Worm (Caenorhabditis elegans) whole organism, mixed stage, embryonic: ENCODE measurements around the gene srh-56.
A peak's percentile ranks its signal among the peaks of the same experiment; 100 is the strongest.

Experiments used
- M03D4.4 ChIP-seq: sonication (generic microtip); optimal IDR thresholded peaks from 2 replicates; lab custom pipeline; 2017; ENCODE audit warnings: mild to moderate bottlenecking, missing genetic modification characterization, missing compliant biosample characterization
- bed-3 ChIP-seq: fragments of 200-800 bp; sonication (Bioruptor generic); optimal IDR thresholded peaks from 3 replicates; lab custom pipeline; 2018; ENCODE audit warnings: mild to moderate bottlenecking, missing genetic modification characterization, moderate library complexity, missing compliant biosample characterization
- blmp-1 ChIP-seq: fragments of 150-350 bp; optimal IDR thresholded peaks from 2 replicates; lab custom pipeline; 2014; ENCODE audit warnings: missing biosample characterization, missing genetic modification characterization
- ceh-39 ChIP-seq: fragments of 150-350 bp; optimal IDR thresholded peaks from 2 replicates; lab custom pipeline; 2014; ENCODE audit warnings: missing biosample characterization, missing genetic modification characterization
- ceh-43 ChIP-seq: fragments of 200-800 bp; sonication (Bioruptor generic); optimal IDR thresholded peaks from 2 replicates; lab custom pipeline; 2018; ENCODE audit warnings: mild to moderate bottlenecking, missing genetic modification characterization, moderate library complexity, missing compliant biosample characterization
- ceh-83 ChIP-seq: fragments of 200-800 bp; sonication (Bioruptor generic); optimal IDR thresholded peaks from 2 replicates; lab custom pipeline; 2018; ENCODE audit warnings: mild to moderate bottlenecking, missing genetic modification characterization, missing compliant biosample characterization
- ces-1 ChIP-seq: fragments of 150-350 bp; optimal IDR thresholded peaks from 2 replicates; lab custom pipeline; 2014; ENCODE audit warnings: missing biosample characterization, missing genetic modification reagents, missing genetic modification characterization
- cnd-1 ChIP-seq: fragments of 200-800 bp; sonication (Bioruptor generic); optimal IDR thresholded peaks from 2 replicates; lab custom pipeline; 2018; ENCODE audit warnings: mild to moderate bottlenecking, missing genetic modification characterization, missing compliant biosample characterization
- drap-1 ChIP-seq: fragments of 200-800 bp; sonication (Bioruptor generic); optimal IDR thresholded peaks from 3 replicates; lab custom pipeline; 2018; ENCODE audit warnings: mild to moderate bottlenecking, missing genetic modification characterization, missing compliant biosample characterization
- elt-1 ChIP-seq: sonication (generic microtip); optimal IDR thresholded peaks from 2 replicates; lab custom pipeline; 2017; ENCODE audit warnings: missing genetic modification characterization, mild to moderate bottlenecking, missing compliant biosample characterization, antibody characterized with exemption, moderate library complexity, borderline replicate concordance; ENCODE audit not compliant: insufficient read depth
- elt-3 ChIP-seq: fragments of 150-350 bp; optimal IDR thresholded peaks from 2 replicates; lab custom pipeline; 2014; ENCODE audit warnings: missing biosample characterization, missing genetic modification characterization
- flh-1 ChIP-seq: fragments of 200-800 bp; sonication (Bioruptor generic); optimal IDR thresholded peaks from 2 replicates; lab custom pipeline; 2018; ENCODE audit warnings: mild to moderate bottlenecking, missing genetic modification characterization, moderate library complexity, missing compliant biosample characterization
- ham-2 ChIP-seq: fragments of 200-800 bp; sonication (Bioruptor generic); optimal IDR thresholded peaks from 2 replicates; lab custom pipeline; 2018; ENCODE audit warnings: mild to moderate bottlenecking, missing genetic modification characterization, missing compliant biosample characterization
- hlh-1 ChIP-seq: fragments of 150-350 bp; optimal IDR thresholded peaks from 2 replicates; lab custom pipeline; 2014; ENCODE audit warnings: missing biosample characterization, missing genetic modification reagents, missing genetic modification characterization
- lin-13 ChIP-seq: fragments of 150-350 bp; optimal IDR thresholded peaks from 2 replicates; lab custom pipeline; 2014; ENCODE audit warnings: missing biosample characterization, missing genetic modification characterization
- mab-5 ChIP-seq: fragments of 150-350 bp; optimal IDR thresholded peaks from 2 replicates; lab custom pipeline; 2014; ENCODE audit warnings: missing biosample characterization, missing genetic modification characterization
- mep-1 ChIP-seq: fragments of 150-350 bp; optimal IDR thresholded peaks from 2 replicates; lab custom pipeline; 2017; ENCODE audit warnings: missing biosample characterization, missing genetic modification reagents, missing genetic modification characterization, inconsistent platforms
- nhr-12 ChIP-seq: fragments of 150-350 bp; optimal IDR thresholded peaks from 2 replicates; lab custom pipeline; 2014; ENCODE audit warnings: missing biosample characterization, missing genetic modification characterization
- nhr-2 ChIP-seq: fragments of 150-350 bp; optimal IDR thresholded peaks from 2 replicates; lab custom pipeline; 2014; ENCODE audit warnings: missing biosample characterization, missing genetic modification characterization
- nhr-237 ChIP-seq: fragments of 150-350 bp; optimal IDR thresholded peaks from 2 replicates; lab custom pipeline; 2014; ENCODE audit warnings: missing biosample characterization, missing genetic modification characterization
- nhr-28 ChIP-seq: fragments of 150-350 bp; optimal IDR thresholded peaks from 2 replicates; lab custom pipeline; 2014; ENCODE audit warnings: missing biosample characterization, missing genetic modification characterization
- nhr-76 ChIP-seq: sonication (generic microtip); optimal IDR thresholded peaks from 2 replicates; lab custom pipeline; 2017; ENCODE audit warnings: missing biosample characterization, missing genetic modification characterization
- pha-4 ChIP-seq: fragments of 150-350 bp; optimal IDR thresholded peaks from 2 replicates; lab custom pipeline; 2018; ENCODE audit warnings: missing biosample characterization, missing genetic modification reagents, missing genetic modification characterization
- sem-2 ChIP-seq: fragments of 200-800 bp; sonication (Bioruptor generic); optimal IDR thresholded peaks from 2 replicates; lab custom pipeline; 2018; ENCODE audit warnings: mild to moderate bottlenecking, missing genetic modification characterization, missing compliant biosample characterization
- snpc-4 ChIP-seq: fragments of 150-350 bp; optimal IDR thresholded peaks from 2 replicates; lab custom pipeline; 2014; ENCODE audit warnings: missing biosample characterization, missing genetic modification characterization
- tbx-8 ChIP-seq: fragments of 200-800 bp; sonication (Bioruptor generic); optimal IDR thresholded peaks from 2 replicates; lab custom pipeline; 2018; ENCODE audit warnings: mild to moderate bottlenecking, missing genetic modification characterization, moderate library complexity, missing compliant biosample characterization
- unc-120 ChIP-seq: sonication (generic microtip); optimal IDR thresholded peaks from 2 replicates; lab custom pipeline; 2017; ENCODE audit warnings: missing genetic modification characterization, missing compliant biosample characterization; ENCODE audit not compliant: poor library complexity, severe bottlenecking
- unc-62 ChIP-seq: fragments of 150-350 bp; optimal IDR thresholded peaks from 2 replicates; lab custom pipeline; 2014; ENCODE audit warnings: missing biosample characterization, missing genetic modification reagents, missing genetic modification characterization
- zip-8 ChIP-seq: fragments of 150-350 bp; optimal IDR thresholded peaks from 2 replicates; lab custom pipeline; 2014; ENCODE audit warnings: missing biosample characterization, missing genetic modification characterization
- ztf-11 ChIP-seq: fragments of 150-350 bp; optimal IDR thresholded peaks from 2 replicates; lab custom pipeline; 2014; ENCODE audit warnings: missing biosample characterization, missing genetic modification characterization

srh-56 gene

DNA sequence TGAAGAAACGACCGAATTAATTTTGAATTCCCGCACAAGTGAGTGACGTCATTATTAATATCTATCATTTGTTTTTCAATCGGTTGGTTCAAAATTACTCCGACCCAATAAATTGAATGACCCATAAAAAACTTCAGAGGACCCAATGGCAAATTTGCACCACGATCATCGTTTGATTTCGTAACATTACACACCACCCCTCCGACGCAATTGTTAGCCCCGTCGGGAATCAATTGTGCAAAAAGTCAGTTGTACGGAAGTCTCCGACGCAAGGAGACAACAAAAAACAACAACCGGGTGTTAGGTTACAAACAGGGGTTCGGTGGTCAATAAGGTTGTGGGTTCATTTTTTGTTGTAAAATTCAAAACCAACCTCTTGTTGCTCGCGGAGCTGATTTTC is 30.3 kb downstream of the srh-56 start:
- no peak for TF ChIP-seq elt-1
- no peak for TF ChIP-seq ceh-39 (tag; lab: Kevin White, UChicago)
- TF ChIP-seq drap-1 (GFP tag; lab: Kevin White, UChicago): no peak
- no peak for TF ChIP-seq ces-1 (GFP tag; lab: Kevin White, UChicago)
- no peak for TF ChIP-seq mep-1
- TF ChIP-seq zip-8 (tag; lab: Kevin White, UChicago): peak; percentile 13
- no peak for TF ChIP-seq mab-5 (tag; lab: Kevin White, UChicago)
- TF ChIP-seq ztf-11: no peak
- TF ChIP-seq flh-1: no peak
- no peak for TF ChIP-seq lin-13
- no peak for TF ChIP-seq pha-4 (tag; lab: Kevin White, UChicago)
- no peak for TF ChIP-seq ceh-43 (GFP tag; lab: Kevin White, UChicago)
- peak; percentile 48 for TF ChIP-seq hlh-1 (tag; lab: Kevin White, UChicago)

DNA sequence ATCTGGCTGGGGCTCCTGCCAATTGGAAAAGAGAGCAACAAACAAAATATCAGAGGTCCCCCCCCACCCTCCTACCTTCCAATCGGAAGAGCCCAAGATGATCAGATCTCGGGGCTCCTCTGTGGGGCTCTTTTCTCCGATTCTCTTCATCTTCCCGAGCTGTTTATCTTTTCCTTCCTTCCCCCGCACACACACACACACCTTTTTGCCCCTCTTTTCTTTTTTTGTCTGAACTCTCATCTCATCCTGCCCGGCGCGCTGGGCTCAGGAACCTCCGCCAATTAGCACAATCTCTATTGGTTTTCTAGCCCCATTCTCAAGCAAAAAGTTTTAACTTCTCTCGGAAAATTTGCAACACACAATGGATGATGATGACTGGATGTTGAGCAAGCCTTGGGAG is 31.6 kb downstream of the srh-56 start:
- TF ChIP-seq nhr-76 (tag; lab: Kevin White, UChicago): no peak
- no peak for TF ChIP-seq lin-13
- peak; percentile 53 for TF ChIP-seq unc-120 (tag; lab: Kevin White, UChicago)
- no peak for TF ChIP-seq cnd-1
- no peak for TF ChIP-seq ceh-39 (tag; lab: Kevin White, UChicago)

DNA sequence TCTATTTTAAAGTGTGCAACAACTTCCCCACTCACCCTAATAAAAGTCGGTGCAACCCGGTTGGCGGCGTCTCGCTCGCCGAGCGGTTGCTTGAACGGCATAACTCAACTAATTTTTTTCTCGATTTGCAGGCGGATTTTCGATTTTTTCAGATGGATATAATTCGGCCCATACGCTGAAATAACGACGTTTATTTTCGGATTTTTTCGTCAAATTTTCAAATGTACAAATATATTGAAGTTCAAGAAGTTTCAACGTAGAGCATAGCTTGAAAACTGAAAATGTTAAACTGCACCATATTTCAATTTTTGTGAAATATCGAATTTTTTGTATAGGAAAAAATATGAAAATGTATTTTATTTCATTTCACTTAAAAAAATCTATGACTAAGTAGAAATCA is 36.1 kb downstream of the srh-56 start, which contains the start of gene ketn-1:
Gene ketn-1, minus strand, starts transcription at position 101 of the 400 bp plus-strand sequence.
- no peak for TF ChIP-seq nhr-76 (tag; lab: Kevin White, UChicago)
- no peak for TF ChIP-seq pha-4 (tag; lab: Kevin White, UChicago)
- TF ChIP-seq nhr-28 (tag; lab: Kevin White, UChicago): no peak
- TF ChIP-seq ceh-39 (tag; lab: Kevin White, UChicago): no peak
- no peak for TF ChIP-seq unc-62 (GFP tag; lab: Kevin White, UChicago)
- TF ChIP-seq nhr-2 (tag; lab: Kevin White, UChicago): no peak
- TF ChIP-seq nhr-237 (tag; lab: Kevin White, UChicago): no peak
- TF ChIP-seq nhr-12 (tag; lab: Kevin White, UChicago): no peak
- TF ChIP-seq elt-3 (tag; lab: Kevin White, UChicago): no peak
- no peak for TF ChIP-seq zip-8 (tag; lab: Kevin White, UChicago)
- no peak for TF ChIP-seq M03D4.4 (tag; lab: Kevin White, UChicago)
- TF ChIP-seq ham-2 (GFP tag; lab: Kevin White, UChicago): no peak

DNA sequence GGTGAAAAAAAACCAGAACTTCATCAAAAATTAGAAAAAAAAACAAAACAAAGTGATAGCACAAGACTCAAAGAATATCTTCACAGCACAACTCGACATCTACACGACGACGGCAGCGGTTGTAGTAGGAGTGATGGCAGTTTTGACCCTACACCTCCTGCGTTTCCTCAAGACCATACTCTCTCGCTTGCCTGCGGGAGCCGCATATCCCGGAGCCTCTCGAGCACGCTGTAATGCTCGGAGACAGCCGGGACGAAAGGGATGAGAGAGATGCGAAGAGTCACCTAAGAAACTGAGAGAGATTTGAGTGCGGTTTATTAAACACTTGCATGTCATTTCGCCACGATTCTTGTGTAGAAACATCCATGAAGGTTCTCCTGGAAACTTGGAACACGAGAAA is 37.8 kb downstream of the srh-56 start:
- no peak for TF ChIP-seq ztf-11
- peak; percentile 46 for TF ChIP-seq unc-120 (tag; lab: Kevin White, UChicago)
- peak; percentile 32 for TF ChIP-seq hlh-1 (tag; lab: Kevin White, UChicago)
- no peak for TF ChIP-seq drap-1 (GFP tag; lab: Kevin White, UChicago)

DNA sequence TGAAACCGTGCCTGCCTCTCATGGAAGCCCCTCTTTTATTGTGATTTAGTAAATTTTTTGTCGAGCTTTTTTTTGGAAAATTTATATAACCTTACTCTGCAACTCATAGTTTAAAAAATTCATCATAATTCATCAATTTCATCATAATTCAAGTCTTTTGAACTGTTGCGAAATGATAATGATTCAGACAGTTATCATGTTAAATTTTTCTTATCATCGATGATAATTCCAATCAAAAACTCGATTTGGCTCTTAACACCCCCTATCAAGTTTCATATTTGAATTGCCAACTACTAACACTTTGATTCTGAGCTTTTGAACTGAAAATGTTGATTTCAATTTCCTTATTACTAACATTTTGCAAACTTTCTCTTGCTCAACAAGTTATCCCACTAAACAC is 38.5 kb downstream of the srh-56 start, which contains the start of gene F54E2.1:
Gene F54E2.1, plus strand, starts transcription at position 235 of the 400 bp plus-strand sequence.
- TF ChIP-seq snpc-4 (no peak), bed-3 (GFP tag; lab: Kevin White, UChicago) (no peak), tbx-8 (GFP tag; lab: Kevin White, UChicago) (no peak), elt-3 (tag; lab: Kevin White, UChicago) (no peak), nhr-28 (tag; lab: Kevin White, UChicago) (no peak), mab-5 (tag; lab: Kevin White, UChicago) (no peak), unc-120 (tag; lab: Kevin White, UChicago) (no peak), unc-62 (GFP tag; lab: Kevin White, UChicago) (no peak), sem-2 (GFP tag; lab: Kevin White, UChicago) (no peak), ceh-83 (GFP tag; lab: Kevin White, UChicago) (no peak), blmp-1 (tag; lab: Kevin White, UChicago) (no peak), M03D4.4 (tag; lab: Kevin White, UChicago) (no peak), nhr-76 (tag; lab: Kevin White, UChicago) (no peak), ham-2 (GFP tag; lab: Kevin White, UChicago) (no peak), nhr-12 (tag; lab: Kevin White, UChicago) (no peak)
